Fruit fly (Drosophila melanogaster) whole organism: ENCODE measurements around the gene CG31156.

Experiments used
- CG8478 ChIP-seq: fragments of >200 bp; optimal IDR thresholded peaks from 2 replicates; lab custom pipeline; 2018; ENCODE audit warnings: inconsistent platforms
- Dll ChIP-seq: fragments of >200 bp; optimal IDR thresholded peaks from 2 replicates; lab custom pipeline; 2017
- EcR ChIP-seq, 2 experiments: fragments of >200 bp; optimal IDR thresholded peaks; 2 replicates each; lab custom pipeline; 2017; ENCODE audit warnings: missing biosample characterization in 2 of 2, missing genetic modification characterization in 2 of 2, missing genetic modification reagents in 2 of 2
- pan ChIP-seq: fragments of >200 bp; optimal IDR thresholded peaks from 2 replicates; lab custom pipeline; 2017
- psq ChIP-seq: fragments of >200 bp; optimal IDR thresholded peaks from 2 replicates; lab custom pipeline; 2017
- usp ChIP-seq: fragments of >200 bp; optimal IDR thresholded peaks from 2 replicates; lab custom pipeline; 2017; ENCODE audit warnings: missing biosample characterization, missing genetic modification characterization, mixed read lengths

CG31156 gene

DNA sequence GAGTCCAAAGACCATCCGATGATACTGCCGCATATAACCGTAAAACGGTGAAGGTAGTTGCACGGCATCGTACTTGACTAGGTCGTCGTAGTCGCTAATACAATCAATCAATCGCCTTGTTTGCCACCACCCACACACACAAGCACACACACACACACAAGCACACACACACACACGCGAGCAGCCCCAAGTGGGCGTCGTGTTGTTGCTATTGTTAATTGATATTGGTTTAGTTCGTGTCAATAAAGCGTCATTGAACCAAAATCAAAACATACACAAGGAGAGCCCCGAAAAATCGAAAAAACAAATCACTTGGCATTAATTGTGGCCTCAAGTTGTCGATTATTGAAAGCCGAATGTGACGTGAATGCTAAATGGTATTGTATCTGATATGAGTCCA lies 17.0 kb downstream of the CG31156 start:
- TF ChIP-seq pan (lab: Kevin White, UChicago) (no peak), EcR (GFP tag; optimal IDR thresholded peaks at IDR 0.05; lab: Kevin White, UChicago) (no peak), usp (no peak), Dll (lab: Kevin White, UChicago) (no peak), psq (no peak), CG8478 (lab: Kevin White, UChicago) (no peak)

DNA sequence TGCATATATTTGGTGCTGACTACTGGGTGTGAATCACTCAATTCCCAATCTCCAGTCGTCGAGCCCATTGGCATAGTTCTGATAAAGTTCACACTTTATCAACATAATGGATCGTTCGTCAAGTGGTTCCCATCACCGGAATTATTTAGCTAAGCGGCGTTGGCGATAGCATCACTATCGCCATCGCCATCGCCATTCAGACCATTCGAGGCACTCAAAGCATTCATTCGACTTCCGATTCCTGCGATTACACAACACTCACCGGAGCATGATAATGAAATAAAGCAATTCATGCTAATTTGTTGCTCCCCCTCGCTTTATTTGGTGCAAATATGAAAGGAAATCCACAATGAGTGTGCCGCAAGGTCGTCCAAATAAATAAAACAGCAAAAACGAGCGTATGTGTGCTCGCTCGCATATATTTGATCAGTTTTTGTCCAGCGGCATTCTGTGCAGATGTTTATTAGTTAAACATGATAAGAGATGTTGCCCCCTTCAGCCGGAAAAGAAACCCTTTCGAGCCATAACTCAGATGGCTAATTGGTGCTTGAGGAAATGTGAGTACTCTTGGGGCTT lies 18.1 kb downstream of the CG31156 start:
- TF ChIP-seq usp (no peak), psq (no peak), CG8478 (lab: Kevin White, UChicago) (no peak), EcR (GFP tag; optimal IDR thresholded peaks at IDR 0.05; lab: Kevin White, UChicago) (no peak), Dll (lab: Kevin White, UChicago) (no peak), pan (lab: Kevin White, UChicago) (no peak)

- TF ChIP-seq CG8478 (lab: Kevin White, UChicago) (no peak), usp (no peak), EcR (GFP tag; optimal IDR thresholded peaks at IDR 0.05; lab: Kevin White, UChicago) (no peak), psq (no peak), pan (lab: Kevin White, UChicago) (no peak), Dll (lab: Kevin White, UChicago) (no peak)
These were observed 19.2 kb downstream of the CG31156 start for dm6 chr3R:22594257-22594656.

DNA sequence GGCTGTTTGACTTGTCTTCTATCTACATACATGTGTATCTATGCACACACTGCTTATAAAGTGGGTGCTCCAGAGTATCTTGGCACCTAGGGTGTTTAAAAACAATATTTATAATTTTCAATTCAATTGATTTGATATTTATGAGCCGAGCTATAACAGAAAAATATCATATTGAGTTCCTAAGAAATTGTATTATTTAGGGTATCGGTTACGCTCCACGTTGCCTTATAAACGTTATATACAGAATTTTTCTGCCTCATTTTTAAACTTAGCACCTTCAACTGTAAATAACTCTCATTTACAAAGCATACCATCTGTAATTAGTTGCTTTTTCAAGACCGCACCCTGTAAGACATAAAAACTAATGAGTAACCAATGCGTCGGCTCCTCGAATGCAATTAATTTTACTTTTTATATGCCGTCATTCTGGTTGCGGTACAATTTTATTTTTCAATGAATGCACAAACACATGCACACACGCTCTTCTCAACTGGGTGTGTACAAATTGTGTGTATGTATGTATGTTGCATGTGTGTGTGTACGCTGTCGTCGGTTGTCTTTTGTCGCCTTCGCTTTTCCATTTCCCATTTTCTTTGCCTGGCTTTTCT lies 22.7 kb downstream of the CG31156 start:
- TF ChIP-seq pan (lab: Kevin White, UChicago), result peak; percentile 80
- no peak for TF ChIP-seq usp

- TF ChIP-seq usp (no peak), EcR (GFP tag; optimal IDR thresholded peaks at IDR 0.05; lab: Kevin White, UChicago) (no peak), Dll (lab: Kevin White, UChicago) (no peak), CG8478 (lab: Kevin White, UChicago) (no peak), psq (no peak), pan (lab: Kevin White, UChicago) (no peak)
These were observed 24.1 kb downstream of the CG31156 start for dm6 chr3R:22589311-22589710.

DNA sequence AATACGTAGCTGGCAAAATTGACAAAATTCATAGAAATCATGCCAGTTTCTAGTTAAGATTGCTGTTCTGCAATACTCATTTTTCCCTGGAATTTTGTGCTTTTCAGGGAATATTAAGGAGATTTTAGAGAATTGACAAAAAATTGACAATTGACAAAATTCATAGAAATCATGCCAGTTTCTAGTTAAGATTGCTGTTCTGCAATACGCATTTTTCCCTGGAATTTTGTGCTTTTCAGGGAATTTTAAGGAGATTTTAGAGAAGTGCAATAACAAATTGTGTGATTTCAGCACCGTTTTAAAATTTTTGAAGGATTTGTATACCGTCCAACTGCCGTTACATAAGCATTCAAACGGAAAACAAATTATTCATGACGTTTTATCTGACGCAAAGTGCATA lies 24.7 kb downstream of the CG31156 start:
- no peak for TF ChIP-seq psq
- TF ChIP-seq pan (lab: Kevin White, UChicago), result no peak

dm6 chr3R:22587419-22587963 lies 26.0 kb downstream of the CG31156 start, which contains the start of gene Efa6:
Gene Efa6, plus strand, starts transcription at chr3R:22587755.
- TF ChIP-seq EcR (GFP tag; optimal IDR thresholded peaks at IDR 0.05; lab: Kevin White, UChicago) (no peak), CG8478 (lab: Kevin White, UChicago) (no peak), usp (no peak), psq (no peak), pan (lab: Kevin White, UChicago) (no peak), Dll (lab: Kevin White, UChicago) (no peak)

- no peak for TF ChIP-seq pan (lab: Kevin White, UChicago)
- no peak for TF ChIP-seq CG8478 (lab: Kevin White, UChicago)
- TF ChIP-seq psq, result no peak
- TF ChIP-seq Dll (lab: Kevin White, UChicago), result no peak
- TF ChIP-seq EcR (GFP tag; optimal IDR thresholded peaks at IDR 0.05; lab: Kevin White, UChicago), result no peak
- TF ChIP-seq usp, result no peak
These were observed 26.9 kb downstream of the CG31156 start, which contains the start of gene btn for dm6 chr3R:22586525-22586924. Gene btn, minus strand, starts transcription at chr3R:22586625.

dm6 chr3R:22584582-22584981 lies 28.9 kb downstream of the CG31156 start, which contains the start of the genes CG33107 and CG6937:
Gene CG33107, minus strand, starts transcription at chr3R:22584718.
Gene CG6937, plus strand, starts transcription at chr3R:22584773.
- TF ChIP-seq psq (no peak), CG8478 (lab: Kevin White, UChicago) (no peak), Dll (lab: Kevin White, UChicago) (no peak), EcR (GFP tag; optimal IDR thresholded peaks at IDR 0.05; lab: Kevin White, UChicago) (no peak), pan (lab: Kevin White, UChicago) (no peak), usp (no peak)

dm6 chr3R:22582981-22583380 lies 30.5 kb downstream of the CG31156 start, which contains the start of gene Dph5:
Gene Dph5, minus strand, starts transcription at chr3R:22583225.
- no peak for TF ChIP-seq CG8478 (lab: Kevin White, UChicago)
- TF ChIP-seq pan (lab: Kevin White, UChicago), result no peak
- TF ChIP-seq Dll (lab: Kevin White, UChicago), result no peak

- TF ChIP-seq Dll (lab: Kevin White, UChicago) (no peak), CG8478 (lab: Kevin White, UChicago) (no peak), EcR (GFP tag; optimal IDR thresholded peaks at IDR 0.05; lab: Kevin White, UChicago) (no peak), usp (no peak), pan (lab: Kevin White, UChicago) (no peak), psq (no peak)
These were observed 32.9 kb downstream of the CG31156 start, which contains the start of gene CSN6 for dm6 chr3R:22580546-22580945. Gene CSN6, plus strand, starts transcription at chr3R:22580773.

- TF ChIP-seq CG8478 (lab: Kevin White, UChicago) (no peak), EcR (GFP tag; optimal IDR thresholded peaks at IDR 0.05; lab: Kevin White, UChicago) (no peak), psq (no peak), Dll (lab: Kevin White, UChicago) (no peak), usp (no peak), pan (lab: Kevin White, UChicago) (no peak)
These were observed 36.5 kb downstream of the CG31156 start for dm6 chr3R:22576979-22577378.
